Fruit fly (Drosophila melanogaster) Kc167 (cell line): ENCODE results near the gene emc.

ENCODE experiments used
- Myc ChIP-seq: fragments of >200 bp; optimal IDR thresholded peaks from 2 replicates; lab custom pipeline; 2017; ENCODE audit warnings: missing external identifiers
- Sin3A ChIP-seq: fragments of >200 bp; optimal IDR thresholded peaks from 2 replicates; lab custom pipeline; 2018; ENCODE audit warnings: missing external identifiers
- h ChIP-seq: fragments of >200 bp; optimal IDR thresholded peaks from 3 replicates; lab custom pipeline; 2018; ENCODE audit warnings: missing external identifiers
- insv ChIP-seq: fragments of >200 bp; optimal IDR thresholded peaks from 3 replicates; lab custom pipeline; 2018; ENCODE audit warnings: missing external identifiers
- psq ChIP-seq: fragments of >200 bp; optimal IDR thresholded peaks from 2 replicates; lab custom pipeline; 2017; ENCODE audit warnings: missing external identifiers
- ttk ChIP-seq: sonication (Bioruptor generic); optimal IDR thresholded peaks from 2 replicates; lab custom pipeline; 2017; ENCODE audit warnings: missing external identifiers

Gene emc

dm6 chr3L:716078-716477, 33.1 kb upstream of the emc start:
- TF ChIP-seq Sin3A (lab: Kevin White, UChicago) (no peak), psq (lab: Kevin White, UChicago) (no peak), insv (lab: Kevin White, UChicago) (no peak), h (lab: Kevin White, UChicago) (no peak), Myc (lab: Kevin White, UChicago) (no peak)

- TF ChIP-seq Myc (lab: Kevin White, UChicago) (no peak), h (lab: Kevin White, UChicago) (no peak), Sin3A (lab: Kevin White, UChicago) (no peak), psq (lab: Kevin White, UChicago) (no peak), insv (lab: Kevin White, UChicago) (no peak)
These were observed 30.8 kb upstream of the emc start for dm6 chr3L:718378-718777.

- TF ChIP-seq Sin3A (lab: Kevin White, UChicago): no peak
- no peak for TF ChIP-seq h (lab: Kevin White, UChicago)
- no peak for TF ChIP-seq ttk (lab: Kevin White, UChicago)
- no peak for TF ChIP-seq Myc (lab: Kevin White, UChicago)
- TF ChIP-seq psq (lab: Kevin White, UChicago): no peak
- TF ChIP-seq insv (lab: Kevin White, UChicago): no peak
These were observed 28.2 kb upstream of the emc start for dm6 chr3L:721026-721425.

DNA sequence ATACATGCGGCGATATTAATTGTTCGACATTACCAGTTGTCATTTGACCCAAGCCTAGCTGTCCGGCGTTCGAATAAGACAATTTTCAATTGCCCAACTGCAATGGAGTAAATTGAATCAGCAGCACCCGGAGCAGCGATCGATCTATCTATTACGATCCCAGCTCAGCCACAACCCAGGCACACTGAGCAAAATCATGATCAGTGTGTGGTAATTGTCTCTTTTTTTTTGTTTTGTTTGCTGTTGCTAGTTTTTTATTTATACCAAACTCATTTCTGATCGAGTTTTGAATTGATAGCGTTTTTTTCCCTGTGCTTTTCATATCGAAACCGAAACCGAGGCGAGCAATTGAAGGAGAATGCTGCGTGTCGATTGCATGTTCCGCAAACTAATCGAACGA, 27.3 kb upstream of the emc start:
- TF ChIP-seq Sin3A (lab: Kevin White, UChicago): no peak
- TF ChIP-seq psq (lab: Kevin White, UChicago): no peak
- TF ChIP-seq h (lab: Kevin White, UChicago): no peak
- no peak for TF ChIP-seq Myc (lab: Kevin White, UChicago)
- no peak for TF ChIP-seq ttk (lab: Kevin White, UChicago)
- TF ChIP-seq insv (lab: Kevin White, UChicago): no peak

dm6 chr3L:722386-722785, 26.8 kb upstream of the emc start:
- TF ChIP-seq Myc (lab: Kevin White, UChicago): no peak

dm6 chr3L:723654-724461, 25.3 kb upstream of the emc start:
- TF ChIP-seq ttk (lab: Kevin White, UChicago): no peak
- no peak for TF ChIP-seq h (lab: Kevin White, UChicago)
- TF ChIP-seq Sin3A (lab: Kevin White, UChicago): no peak
- TF ChIP-seq insv (lab: Kevin White, UChicago): no peak
- no peak for TF ChIP-seq psq (lab: Kevin White, UChicago)
- no peak for TF ChIP-seq Myc (lab: Kevin White, UChicago)

DNA sequence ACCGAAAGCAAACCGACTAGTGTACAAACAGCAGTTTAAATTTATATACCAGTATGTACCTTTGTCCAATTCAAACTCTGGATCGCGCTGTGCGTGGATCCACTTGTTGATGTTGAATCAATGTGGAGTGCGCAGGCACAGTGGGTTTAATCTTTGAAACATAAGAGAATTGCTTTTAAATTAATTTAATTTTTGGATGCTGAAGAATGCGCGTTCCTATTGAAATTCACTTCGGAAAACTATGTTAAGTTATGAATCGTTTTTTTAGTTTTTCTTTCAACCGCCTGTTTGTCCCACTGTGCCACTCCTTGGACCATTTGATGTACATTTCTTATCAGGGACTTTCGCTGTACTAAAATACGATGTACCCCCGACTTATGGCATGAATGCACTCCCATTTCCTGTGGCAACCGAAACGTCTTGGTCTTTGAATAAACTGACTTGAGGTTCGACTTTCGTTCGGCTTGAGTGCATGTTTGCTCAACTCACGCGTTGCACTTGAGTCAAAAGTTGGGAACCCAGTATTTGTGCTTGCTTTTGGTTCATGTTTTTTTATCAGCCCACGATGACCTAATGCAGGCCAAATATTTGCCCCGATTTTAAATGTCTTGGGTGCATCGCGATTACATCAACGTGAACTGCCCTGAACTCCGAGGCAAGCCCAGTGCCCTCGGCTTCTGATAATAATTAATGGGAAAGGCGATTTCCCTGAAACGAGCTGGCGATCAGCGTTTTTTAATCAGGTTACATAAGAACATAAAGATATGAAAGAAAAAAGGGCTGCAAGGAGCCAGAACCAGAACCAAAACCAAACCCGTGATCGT, 24.5 kb upstream of the emc start:
- TF ChIP-seq Sin3A (lab: Kevin White, UChicago): no peak
- no peak for TF ChIP-seq psq (lab: Kevin White, UChicago)
- no peak for TF ChIP-seq ttk (lab: Kevin White, UChicago)
- no peak for TF ChIP-seq h (lab: Kevin White, UChicago)
- TF ChIP-seq insv (lab: Kevin White, UChicago): no peak
- TF ChIP-seq Myc (lab: Kevin White, UChicago): no peak

DNA sequence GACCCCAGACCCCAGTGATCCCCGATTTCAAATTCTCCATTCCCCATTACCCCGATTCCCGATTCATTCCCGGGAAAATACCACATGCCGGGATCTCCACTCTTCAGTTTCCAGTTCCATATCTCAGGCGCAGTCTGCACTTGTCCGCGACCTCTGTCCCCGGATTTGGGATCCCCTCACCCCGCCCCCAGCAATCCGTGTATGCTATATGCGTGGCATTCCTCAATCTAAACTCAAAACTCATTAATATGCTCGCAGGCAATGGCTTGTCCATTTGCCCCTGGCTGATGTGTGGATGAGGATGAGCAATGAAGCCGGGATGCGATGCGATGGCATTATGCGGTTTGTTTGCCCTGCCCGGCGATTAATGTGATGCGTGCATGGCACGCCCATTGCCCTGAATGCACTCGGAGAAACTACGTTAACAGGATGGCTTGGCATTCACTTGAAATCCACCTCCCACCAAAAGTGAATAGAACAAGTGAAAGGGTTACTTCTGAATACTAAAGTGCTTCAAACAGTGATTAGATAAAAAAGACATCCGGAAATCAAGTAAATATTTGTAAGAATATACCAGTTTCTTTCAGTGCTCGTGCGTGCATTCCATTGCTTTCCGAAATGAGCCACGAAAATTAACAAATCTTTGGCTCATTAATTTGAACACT, 23.5 kb upstream of the emc start:
- TF ChIP-seq Sin3A (lab: Kevin White, UChicago): no peak
- TF ChIP-seq h (lab: Kevin White, UChicago): no peak
- TF ChIP-seq insv (lab: Kevin White, UChicago): no peak
- TF ChIP-seq ttk (lab: Kevin White, UChicago): no peak
- TF ChIP-seq Myc (lab: Kevin White, UChicago): no peak

DNA sequence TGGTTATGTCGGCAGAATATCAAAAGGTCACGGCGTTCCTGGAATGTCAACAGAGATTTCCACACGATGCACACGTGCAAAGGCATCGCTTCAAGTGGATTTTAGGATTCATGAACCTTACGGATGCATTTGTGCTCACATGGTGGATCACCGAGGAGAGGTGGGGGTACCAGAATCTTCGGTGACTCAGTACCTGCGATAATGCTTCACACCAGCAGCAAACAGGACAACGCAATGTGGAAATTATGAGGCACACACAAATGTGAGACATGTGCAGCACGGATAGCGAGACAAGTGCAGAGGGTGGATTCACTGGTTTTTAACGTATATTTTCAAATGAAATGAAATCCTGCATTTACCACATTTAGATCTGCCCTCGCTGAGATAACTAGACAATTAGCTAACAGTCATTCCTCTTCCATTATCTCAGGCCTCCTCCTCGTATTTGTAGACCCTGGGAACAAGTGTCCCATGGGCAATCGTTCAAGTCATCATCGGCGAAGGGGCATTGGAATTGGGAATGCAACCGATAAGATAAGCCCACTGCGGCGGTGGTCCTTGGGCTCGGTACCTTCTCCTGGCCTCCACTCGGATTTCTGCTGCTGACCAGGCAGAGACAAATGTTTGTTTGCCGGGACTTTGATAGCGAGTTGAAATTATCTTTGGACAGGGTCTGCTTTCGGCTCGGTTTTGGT, 22.6 kb upstream of the emc start:
- no peak for TF ChIP-seq Sin3A (lab: Kevin White, UChicago)
- no peak for TF ChIP-seq Myc (lab: Kevin White, UChicago)
- TF ChIP-seq ttk (lab: Kevin White, UChicago): no peak
- TF ChIP-seq psq (lab: Kevin White, UChicago): no peak
- TF ChIP-seq insv (lab: Kevin White, UChicago): no peak
- no peak for TF ChIP-seq h (lab: Kevin White, UChicago)

- no peak for TF ChIP-seq Sin3A (lab: Kevin White, UChicago)
- no peak for TF ChIP-seq ttk (lab: Kevin White, UChicago)
- no peak for TF ChIP-seq h (lab: Kevin White, UChicago)
- no peak for TF ChIP-seq insv (lab: Kevin White, UChicago)
These were observed 22.0 kb upstream of the emc start for dm6 chr3L:727190-727589.

DNA sequence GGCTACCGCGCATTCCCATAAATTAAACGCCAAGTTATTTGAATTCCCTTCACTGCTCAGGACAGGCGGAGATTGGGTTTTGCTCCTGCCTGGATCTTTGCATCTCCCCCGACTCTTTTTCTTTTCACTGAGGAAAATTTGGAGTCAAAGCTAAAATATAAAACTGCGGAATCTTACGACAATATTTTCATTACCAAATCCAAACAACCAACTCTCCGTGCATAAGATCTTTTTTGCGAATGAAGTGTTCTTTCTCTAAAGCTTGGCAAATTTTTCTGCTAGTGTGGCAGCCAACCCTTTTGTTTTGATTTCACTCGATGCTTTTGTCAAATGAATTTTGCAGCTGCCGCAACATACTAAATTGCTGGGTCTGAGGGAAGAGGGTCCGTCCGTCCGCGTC, 21.3 kb upstream of the emc start:
- TF ChIP-seq psq (lab: Kevin White, UChicago) (no peak), ttk (lab: Kevin White, UChicago) (no peak), Myc (lab: Kevin White, UChicago) (no peak), h (lab: Kevin White, UChicago) (no peak), Sin3A (lab: Kevin White, UChicago) (no peak), insv (lab: Kevin White, UChicago) (no peak)
